Fruit fly (Drosophila melanogaster) whole organism, pupa: Measurements from ENCODE around the gene GstD11.

Experiments used
- CG10348 ChIP-seq: fragments of 200-800 bp; sonication (Bioruptor generic); IDR thresholded peaks from 2 replicates; pipeline ENCODE4 v1.3.6; 2022; ENCODE audit warnings: missing biosample characterization, missing genetic modification characterization
- CG13204 ChIP-seq: fragments of 200-800 bp; sonication (Bioruptor generic); optimal IDR thresholded peaks from 2 replicates; lab custom pipeline; 2018; ENCODE audit warnings: missing biosample characterization, mild to moderate bottlenecking, missing genetic modification characterization, moderate library complexity
- CG14655 ChIP-seq: fragments of 200-800 bp; sonication (Bioruptor generic); optimal IDR thresholded peaks from 3 replicates; lab custom pipeline; 2017; ENCODE audit warnings: mild to moderate bottlenecking, missing biosample characterization, missing genetic modification reagents, missing genetic modification characterization
- CG8159 ChIP-seq: fragments of 200-800 bp; sonication (Bioruptor generic); optimal IDR thresholded peaks from 3 replicates; lab custom pipeline; 2018; ENCODE audit warnings: missing biosample characterization, mild to moderate bottlenecking, missing genetic modification characterization, moderate library complexity
- EcR ChIP-seq: fragments of 200-800 bp; sonication (Bioruptor generic); optimal IDR thresholded peaks from 3 replicates; lab custom pipeline; 2019; ENCODE audit warnings: missing biosample characterization, missing genetic modification characterization, mild to moderate bottlenecking, moderate library complexity, missing genetic modification reagents
- rn ChIP-seq: fragments of 200-800 bp; sonication (Bioruptor generic); IDR thresholded peaks from 2 replicates; pipeline ENCODE4 v1.3.6; 2022; ENCODE audit warnings: missing biosample characterization, missing genetic modification characterization

dm6 chr3R:12344914-12345549, 38.1 kb upstream of the GstD11 start:
- TF ChIP-seq CG13204 (GFP tag; lab: Kevin White, UChicago) (no peak), rn (GFP tag; lab: Robert Waterston, UW) (no peak), CG14655 (GFP tag; lab: Kevin White, UChicago) (no peak), CG10348 (GFP tag; lab: Robert Waterston, UW) (no peak), EcR (GFP tag; lab: Kevin White, UChicago) (no peak), CG8159 (tag; lab: Kevin White, UChicago) (no peak)
